Fruit fly (Drosophila melanogaster): ENCODE data around the gene CG15254.

- no peak for TF ChIP-seq cic (GFP tag; optimal IDR thresholded peaks at IDR 0.05)
- TF ChIP-seq CG5204 (GFP tag; optimal IDR thresholded peaks at IDR 0.05) = no peak
- no peak for TF ChIP-seq CG12768 (GFP tag; optimal IDR thresholded peaks at IDR 0.05)
- no peak for TF ChIP-seq CG7045 (GFP tag; optimal IDR thresholded peaks at IDR 0.05)
- TF ChIP-seq Crg-1 (GFP tag; optimal IDR thresholded peaks at IDR 0.05) = no peak
- TF ChIP-seq ovo (GFP tag; optimal IDR thresholded peaks at IDR 0.05) = no peak
- TF ChIP-seq cnc (optimal IDR thresholded peaks at IDR 0.05) = no peak
- TF ChIP-seq pad (GFP tag; optimal IDR thresholded peaks at IDR 0.05) = no peak
- TF ChIP-seq Clk (GFP tag; optimal IDR thresholded peaks at IDR 0.05) = no peak
- TF ChIP-seq toe (GFP tag; optimal IDR thresholded peaks at IDR 0.05) = no peak
- TF ChIP-seq bab1 (GFP tag; optimal IDR thresholded peaks at IDR 0.05) = no peak
- no peak for TF ChIP-seq CG11617 (GFP tag; optimal IDR thresholded peaks at IDR 0.05)
These were observed 2.8 kb downstream of the CG15254 start, which contains the start of gene CG15255 for dm6 chr2L:15611669-15612308.

Data from whole organism, adult.